Fruit fly (Drosophila melanogaster) whole organism, prepupa: Measurements from ENCODE around the gene CG5254.

Experiments used
- CG10669 ChIP-seq: fragments of 200-800 bp; sonication (Bioruptor generic); optimal IDR thresholded peaks from 3 replicates; lab custom pipeline; 2018; ENCODE audit warnings: missing biosample characterization, mild to moderate bottlenecking, missing genetic modification characterization, moderate library complexity
- CG11294 ChIP-seq: fragments of 200-800 bp; sonication (Bioruptor generic); IDR thresholded peaks from 2 replicates; pipeline ENCODE4 v1.3.6; 2022; ENCODE audit warnings: missing biosample characterization, missing genetic modification characterization
- CG11762 ChIP-seq: fragments of 200-800 bp; sonication (Bioruptor generic); optimal IDR thresholded peaks from 3 replicates; lab custom pipeline; 2016; ENCODE audit warnings: missing biosample characterization, missing genetic modification characterization; ENCODE audit not compliant: insufficient read depth
- CG11902 ChIP-seq: fragments of 200-800 bp; sonication (Bioruptor generic); optimal IDR thresholded peaks from 3 replicates; lab custom pipeline; 2016; ENCODE audit warnings: missing biosample characterization, missing genetic modification characterization
- CG15336 ChIP-seq: fragments of 200-800 bp; sonication (Bioruptor generic); IDR thresholded peaks from 2 replicates; pipeline ENCODE4 v1.3.6; 2022; ENCODE audit warnings: missing biosample characterization, missing genetic modification characterization
- CG16779 ChIP-seq: fragments of 200-800 bp; sonication (Bioruptor generic); optimal IDR thresholded peaks from 3 replicates; lab custom pipeline; 2017; ENCODE audit warnings: missing biosample characterization, mild to moderate bottlenecking, missing genetic modification characterization
- CG3032 ChIP-seq: fragments of 200-800 bp; optimal IDR thresholded peaks from 2 replicates; lab custom pipeline; 2019; ENCODE audit warnings: missing biosample characterization, mild to moderate bottlenecking, missing genetic modification characterization, moderate library complexity
- CG31627 ChIP-seq: fragments of 200-800 bp; sonication (Bioruptor generic); optimal IDR thresholded peaks from 3 replicates; lab custom pipeline; 2016; ENCODE audit warnings: missing biosample characterization, missing genetic modification characterization
- CG34406 ChIP-seq: fragments of 200-800 bp; sonication (Bioruptor generic); optimal IDR thresholded peaks from 3 replicates; lab custom pipeline; 2016; ENCODE audit warnings: missing biosample characterization, missing genetic modification characterization
- CG3919 ChIP-seq: fragments of 200-800 bp; sonication (Bioruptor generic); optimal IDR thresholded peaks from 3 replicates; lab custom pipeline; 2016; ENCODE audit warnings: missing biosample characterization, missing genetic modification characterization
- CG6163 ChIP-seq: fragments of 200-800 bp; sonication (Bioruptor generic); IDR thresholded peaks from 3 replicates; pipeline ENCODE4 v1.3.6; 2022; ENCODE audit warnings: missing biosample characterization, missing genetic modification characterization
- CG6276 ChIP-seq: fragments of 200-800 bp; sonication (Bioruptor generic); optimal IDR thresholded peaks from 2 replicates; lab custom pipeline; 2017; ENCODE audit warnings: missing biosample characterization, mild to moderate bottlenecking, missing genetic modification characterization
- CG6808 ChIP-seq: fragments of 200-800 bp; sonication (Bioruptor generic); optimal IDR thresholded peaks from 3 replicates; lab custom pipeline; 2017; ENCODE audit warnings: missing biosample characterization, missing genetic modification characterization, mild to moderate bottlenecking, moderate library complexity, missing genetic modification reagents
- CG6854 ChIP-seq: fragments of 200-800 bp; sonication (Bioruptor generic); optimal IDR thresholded peaks from 2 replicates; lab custom pipeline; 2017; ENCODE audit warnings: missing biosample characterization, mild to moderate bottlenecking, missing genetic modification characterization
- CG8319 ChIP-seq: fragments of 200-800 bp; sonication (Bioruptor generic); optimal IDR thresholded peaks from 3 replicates; lab custom pipeline; 2016; ENCODE audit warnings: missing biosample characterization, missing genetic modification characterization
- CG8632 ChIP-seq: fragments of 200-800 bp; sonication (Bioruptor generic); optimal IDR thresholded peaks from 3 replicates; lab custom pipeline; 2016; ENCODE audit warnings: missing biosample characterization, missing genetic modification characterization
- CG9139 ChIP-seq: fragments of 200-800 bp; sonication (Bioruptor generic); optimal IDR thresholded peaks from 3 replicates; lab custom pipeline; 2017; ENCODE audit warnings: missing biosample characterization, mild to moderate bottlenecking, missing genetic modification characterization
- Eip75B ChIP-seq: fragments of 200-800 bp; sonication (Bioruptor generic); optimal IDR thresholded peaks from 3 replicates; lab custom pipeline; 2016; ENCODE audit warnings: missing biosample characterization, missing genetic modification characterization
- Eip78C ChIP-seq: fragments of 200-800 bp; sonication (Bioruptor generic); peaks from one replicate; lab custom pipeline; 2016; ENCODE audit warnings: missing biosample characterization, missing genetic modification characterization
- Ets96B ChIP-seq: fragments of 200-800 bp; optimal IDR thresholded peaks from 2 replicates; lab custom pipeline; 2019; ENCODE audit warnings: missing biosample characterization, mild to moderate bottlenecking, missing genetic modification characterization, moderate library complexity
- Gug ChIP-seq: fragments of 200-800 bp; sonication (Bioruptor generic); IDR thresholded peaks from 2 replicates; pipeline ENCODE4 v1.3.6; 2022; ENCODE audit warnings: missing biosample characterization, missing genetic modification characterization
- Hr38 ChIP-seq: sonication (Bioruptor generic); optimal IDR thresholded peaks from 2 replicates; lab custom pipeline; 2016; ENCODE audit warnings: missing biosample characterization, missing genetic modification characterization
- Hr39 ChIP-seq: fragments of 200-800 bp; sonication (Bioruptor generic); optimal IDR thresholded peaks from 2 replicates; lab custom pipeline; 2016; ENCODE audit warnings: missing biosample characterization, missing genetic modification characterization
- Hr4 ChIP-seq: fragments of 200-800 bp; sonication (Bioruptor generic); optimal IDR thresholded peaks from 3 replicates; lab custom pipeline; 2016; ENCODE audit warnings: missing biosample characterization, missing genetic modification characterization
- Lpt ChIP-seq: fragments of 200-800 bp; sonication (Bioruptor generic); optimal IDR thresholded peaks from 3 replicates; lab custom pipeline; 2016; ENCODE audit warnings: missing biosample characterization, missing genetic modification characterization
- Met ChIP-seq: fragments of 200-800 bp; sonication (Bioruptor generic); optimal IDR thresholded peaks from 3 replicates; lab custom pipeline; 2016; ENCODE audit warnings: missing biosample characterization, missing genetic modification characterization
- OdsH ChIP-seq: fragments of 200-800 bp; sonication (Bioruptor generic); optimal IDR thresholded peaks from 3 replicates; lab custom pipeline; 2016; ENCODE audit warnings: missing biosample characterization, missing genetic modification characterization
- Sox102F ChIP-seq: fragments of 200-800 bp; sonication (Bioruptor generic); optimal IDR thresholded peaks from 2 replicates; lab custom pipeline; 2016; ENCODE audit warnings: missing biosample characterization, mild to moderate bottlenecking, missing genetic modification characterization
- Sox14 ChIP-seq: fragments of 200-800 bp; sonication (Bioruptor generic); optimal IDR thresholded peaks from 3 replicates; lab custom pipeline; 2016; ENCODE audit warnings: missing biosample characterization, missing genetic modification characterization
- Sox15 ChIP-seq: fragments of 200-800 bp; sonication (Bioruptor generic); optimal IDR thresholded peaks from 3 replicates; lab custom pipeline; 2016; ENCODE audit warnings: missing biosample characterization, missing genetic modification characterization
- achi ChIP-seq: fragments of 200-800 bp; sonication (Bioruptor generic); optimal IDR thresholded peaks from 3 replicates; lab custom pipeline; 2016; ENCODE audit warnings: missing biosample characterization, missing genetic modification characterization
- acj6 ChIP-seq: fragments of 200-800 bp; sonication (Bioruptor generic); optimal IDR thresholded peaks from 3 replicates; lab custom pipeline; 2016; ENCODE audit warnings: missing biosample characterization, missing genetic modification characterization
- cyc ChIP-seq: fragments of 200-800 bp; sonication (Bioruptor generic); optimal IDR thresholded peaks from 3 replicates; lab custom pipeline; 2016; ENCODE audit warnings: missing biosample characterization, missing genetic modification characterization
- dac ChIP-seq: fragments of 200-800 bp; sonication (Bioruptor generic); optimal IDR thresholded peaks from 2 replicates; lab custom pipeline; 2017; ENCODE audit warnings: missing biosample characterization, mild to moderate bottlenecking, missing genetic modification characterization
- dsx ChIP-seq: fragments of 200-800 bp; optimal IDR thresholded peaks from 3 replicates; lab custom pipeline; 2019; ENCODE audit warnings: missing biosample characterization, mild to moderate bottlenecking, missing genetic modification characterization, moderate library complexity; ENCODE audit not compliant: poor library complexity, severe bottlenecking
- eg ChIP-seq: fragments of 200-800 bp; sonication (Bioruptor generic); IDR thresholded peaks from 3 replicates; pipeline ENCODE4 v1.3.6; 2022; ENCODE audit warnings: missing biosample characterization, missing genetic modification characterization
- esn ChIP-seq: fragments of 200-800 bp; sonication (Bioruptor generic); optimal IDR thresholded peaks from 2 replicates; lab custom pipeline; 2016; ENCODE audit warnings: missing biosample characterization, mild to moderate bottlenecking, missing genetic modification characterization, moderate library complexity
- fd59A ChIP-seq: fragments of 200-800 bp; sonication (Bioruptor generic); optimal IDR thresholded peaks from 2 replicates; lab custom pipeline; 2017; ENCODE audit warnings: missing biosample characterization, mild to moderate bottlenecking, missing genetic modification characterization, missing genetic modification reagents
- fd85E ChIP-seq: fragments of 200-800 bp; sonication (Bioruptor generic); optimal IDR thresholded peaks from 3 replicates; lab custom pipeline; 2016; ENCODE audit warnings: missing biosample characterization, missing genetic modification characterization
- lz ChIP-seq: fragments of 200-800 bp; sonication (Bioruptor generic); optimal IDR thresholded peaks from 3 replicates; lab custom pipeline; 2016; ENCODE audit warnings: missing biosample characterization, missing genetic modification characterization
- net ChIP-seq: fragments of 200-800 bp; sonication (Bioruptor generic); optimal IDR thresholded peaks from 3 replicates; lab custom pipeline; 2016; ENCODE audit warnings: missing biosample characterization, missing genetic modification characterization
- pdm3 ChIP-seq: fragments of 200-800 bp; sonication (Bioruptor generic); optimal IDR thresholded peaks from 3 replicates; lab custom pipeline; 2016; ENCODE audit warnings: missing biosample characterization, missing genetic modification characterization
- salr ChIP-seq, 2 experiments: fragments of 200-800 bp; sonication (Bioruptor generic); optimal IDR thresholded peaks; 3 replicates each; lab custom pipeline; 2016 to 2018; ENCODE audit warnings: missing biosample characterization in 2 of 2, missing genetic modification characterization in 2 of 2, mild to moderate bottlenecking in 1 of 2
- svp ChIP-seq: fragments of 200-800 bp; sonication (Bioruptor generic); peaks from one replicate; lab custom pipeline; 2016; ENCODE audit warnings: missing biosample characterization, missing genetic modification characterization
- topi ChIP-seq: fragments of 200-800 bp; sonication (Bioruptor generic); optimal IDR thresholded peaks from 3 replicates; lab custom pipeline; 2016; ENCODE audit warnings: missing biosample characterization, missing genetic modification characterization

Gene CG5254

DNA sequence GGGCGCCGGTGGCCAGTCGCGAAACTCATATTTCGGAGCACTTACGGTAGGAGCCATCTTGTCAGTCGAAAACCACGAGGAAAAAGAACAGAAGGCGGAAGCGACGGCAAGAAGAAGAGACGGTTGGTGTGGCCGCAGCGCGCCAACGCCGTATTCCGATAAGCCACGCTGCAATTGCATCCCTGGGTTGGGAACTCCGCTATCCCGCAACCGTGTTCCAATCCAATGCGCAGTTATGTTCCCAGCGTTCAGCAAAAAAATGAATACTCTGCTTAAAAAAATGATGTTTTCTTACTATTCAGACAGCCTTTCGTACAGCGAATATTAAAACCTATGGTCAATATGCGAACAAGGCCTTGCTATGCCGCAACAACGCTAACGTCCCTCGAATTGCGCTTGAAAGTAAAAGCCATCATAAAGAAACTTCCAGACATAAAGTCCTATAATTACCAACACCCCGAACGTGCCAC, 14.9 kb downstream of the CG5254 start, which contains the start of gene RpL22 (continued):
- peak; percentile 58 for TF ChIP-seq acj6 (GFP tag; lab: Kevin White, UChicago)
- peak; percentile 50 for TF ChIP-seq fd85E (GFP tag; lab: Kevin White, UChicago)
- peak; percentile 41; the same call in 1 of the 2 replicates for TF ChIP-seq Gug
- TF ChIP-seq Eip78C (GFP tag; lab: Kevin White, UChicago), result peak; percentile 91
- peak; percentile 75 for TF ChIP-seq CG16779 (tag; lab: Kevin White, UChicago)
- peak; percentile 82 for TF ChIP-seq eg (GFP tag; lab: Robert Waterston, UW)
- TF ChIP-seq Sox15, result peak; percentile 21
- TF ChIP-seq pdm3 (GFP tag; lab: Kevin White, UChicago), result peak; percentile 67
- peak; percentile 84 for TF ChIP-seq esn (GFP tag; lab: Kevin White, UChicago)
- TF ChIP-seq CG11902, result peak; percentile 50
- TF ChIP-seq Hr4 (GFP tag; lab: Kevin White, UChicago), result peak; percentile 3
- peak; percentile 89 for TF ChIP-seq CG6163 (GFP tag; lab: Robert Waterston, UW)
- TF ChIP-seq CG6276, result peak; percentile 26
- peak; percentile 51 for TF ChIP-seq CG11762 (GFP tag; lab: Kevin White, UChicago)
- TF ChIP-seq Hr39 (GFP tag; lab: Kevin White, UChicago), result peak; percentile 67
- TF ChIP-seq CG34406 (GFP tag; lab: Kevin White, UChicago), result peak; percentile 72

- TF ChIP-seq dsx (GFP tag; lab: Kevin White, UChicago) (peak; percentile 7), net (peak; percentile 5), svp (GFP tag; lab: Kevin White, UChicago) (peak; percentile 41), CG10669 (GFP tag; lab: Kevin White, UChicago) (no peak), Eip78C (GFP tag; lab: Kevin White, UChicago) (peak; percentile 4), CG6808 (GFP tag; lab: Kevin White, UChicago) (peak; percentile 6), fd59A (peak; percentile 12), CG3919 (GFP tag; lab: Kevin White, UChicago) (no peak), dac (GFP tag; lab: Kevin White, UChicago) (no peak)
Observed at dm6 chrX:766094-766493, 15.9 kb downstream of the CG5254 start.

- peak; percentile 14 for TF ChIP-seq dsx (GFP tag; lab: Kevin White, UChicago)
- peak; percentile 52 for TF ChIP-seq net
- TF ChIP-seq svp (GFP tag; lab: Kevin White, UChicago), result no peak
- peak; percentile 19 for TF ChIP-seq acj6 (GFP tag; lab: Kevin White, UChicago)
- TF ChIP-seq CG9139 (GFP tag; lab: Kevin White, UChicago), result peak; percentile 7
- peak; percentile 20 for TF ChIP-seq fd59A
- peak; percentile 19 for TF ChIP-seq CG31627 (GFP tag; lab: Kevin White, UChicago)
- peak; percentile 65 for TF ChIP-seq Sox102F (GFP tag; lab: Kevin White, UChicago)
- TF ChIP-seq dac (GFP tag; lab: Kevin White, UChicago), result no peak
- TF ChIP-seq CG11902, result no peak
- peak; percentile 27 for TF ChIP-seq lz
- TF ChIP-seq CG11762 (GFP tag; lab: Kevin White, UChicago), result no peak
- peak; percentile 19 for TF ChIP-seq cyc (GFP tag; lab: Kevin White, UChicago)
- TF ChIP-seq CG3919 (GFP tag; lab: Kevin White, UChicago), result peak; percentile 52
- peak; percentile 89 for TF ChIP-seq Eip78C (GFP tag; lab: Kevin White, UChicago)
- no peak for TF ChIP-seq CG16779 (tag; lab: Kevin White, UChicago)
- no peak for TF ChIP-seq fd85E (GFP tag; lab: Kevin White, UChicago)
- no peak for TF ChIP-seq CG6276
- peak; percentile 25 for TF ChIP-seq CG3032 (tag; lab: Kevin White, UChicago)
- peak; percentile 60 for TF ChIP-seq topi
- TF ChIP-seq CG8319, result peak; percentile 23
- peak; percentile 47 for TF ChIP-seq Met
- no peak for TF ChIP-seq Lpt (GFP tag; lab: Kevin White, UChicago)
- no peak for TF ChIP-seq Sox15
- TF ChIP-seq CG34406 (GFP tag; lab: Kevin White, UChicago), result peak; percentile 53
- TF ChIP-seq OdsH (GFP tag; lab: Kevin White, UChicago), result peak; percentile 36
- TF ChIP-seq salr (GFP tag; optimal IDR thresholded peaks at IDR 0.05; lab: Kevin White, UChicago), result peak in 1 of 2 experiments; percentile 52
- no peak for TF ChIP-seq CG11294 (GFP tag; lab: Robert Waterston, UW)
- no peak for TF ChIP-seq Gug
- peak; percentile 77 for TF ChIP-seq CG6854 (GFP tag; lab: Kevin White, UChicago)
- peak; percentile 26 for TF ChIP-seq Sox14
- no peak for TF ChIP-seq Hr38 (GFP tag; lab: Kevin White, UChicago)
- TF ChIP-seq pdm3 (GFP tag; lab: Kevin White, UChicago), result peak; percentile 28
- peak; percentile 34 for TF ChIP-seq Ets96B (tag; lab: Kevin White, UChicago)
- TF ChIP-seq CG15336 (GFP tag; lab: Robert Waterston, UW), result no peak
- peak; percentile 64 for TF ChIP-seq CG8632 (GFP tag; lab: Kevin White, UChicago)
- TF ChIP-seq achi (GFP tag; lab: Kevin White, UChicago), result peak; percentile 38
- peak; percentile 31 for TF ChIP-seq Eip75B
Observed at dm6 chrX:767928-768327, 17.8 kb downstream of the CG5254 start.
